Fruit fly (Drosophila melanogaster) whole organism, embryonic: ENCODE measurements around the gene Prosalpha6.
A peak's percentile ranks its signal among the peaks of the same experiment; 100 is the strongest.

Experiments
- BEAF-32 ChIP-seq: fragments of 200-800 bp; sonication (Bioruptor generic); optimal IDR thresholded peaks from 3 replicates; lab custom pipeline; 2017; ENCODE audit warnings: missing biosample characterization, missing genetic modification characterization, mild to moderate bottlenecking, moderate library complexity, missing genetic modification reagents
- Blimp-1 ChIP-seq: fragments of 200-800 bp; sonication (Bioruptor generic); optimal IDR thresholded peaks from 3 replicates; lab custom pipeline; 2018; ENCODE audit warnings: missing biosample characterization, missing genetic modification characterization, mild to moderate bottlenecking, moderate library complexity, missing genetic modification reagents
- CG10979 ChIP-seq: fragments of 200-800 bp; sonication (Bioruptor generic); optimal IDR thresholded peaks from 2 replicates; lab custom pipeline; 2018; ENCODE audit warnings: missing biosample characterization, mild to moderate bottlenecking, missing genetic modification characterization, moderate library complexity
- CG12071 ChIP-seq: fragments of 200-800 bp; sonication (Bioruptor generic); optimal IDR thresholded peaks from 3 replicates; lab custom pipeline; 2018; ENCODE audit warnings: missing biosample characterization, mild to moderate bottlenecking, missing genetic modification characterization
- CG12391 ChIP-seq: fragments of 200-800 bp; sonication (Bioruptor generic); optimal IDR thresholded peaks from 3 replicates; lab custom pipeline; 2018; ENCODE audit warnings: missing biosample characterization, mild to moderate bottlenecking, missing genetic modification characterization, moderate library complexity
- CG13424 ChIP-seq: fragments of 200-800 bp; sonication (Bioruptor generic); optimal IDR thresholded peaks from 2 replicates; lab custom pipeline; 2019; ENCODE audit warnings: missing biosample characterization, mild to moderate bottlenecking, missing genetic modification characterization, moderate library complexity
- CG13894 ChIP-seq: fragments of 200-800 bp; sonication (Bioruptor generic); optimal IDR thresholded peaks from 3 replicates; lab custom pipeline; 2018; ENCODE audit warnings: missing biosample characterization, mild to moderate bottlenecking, missing genetic modification characterization, moderate library complexity
- CG14710 ChIP-seq: fragments of 200-800 bp; sonication (Bioruptor generic); optimal IDR thresholded peaks from 3 replicates; lab custom pipeline; 2019; ENCODE audit warnings: missing biosample characterization, mild to moderate bottlenecking, missing genetic modification characterization, moderate library complexity
- CG17186 ChIP-seq: fragments of 200-800 bp; sonication (Bioruptor generic); optimal IDR thresholded peaks from 3 replicates; lab custom pipeline; 2017; ENCODE audit warnings: missing biosample characterization, missing genetic modification reagents, missing genetic modification characterization
- CG18262 ChIP-seq: fragments of 200-800 bp; optimal IDR thresholded peaks from 3 replicates; lab custom pipeline; 2019; ENCODE audit warnings: missing biosample characterization, mild to moderate bottlenecking, missing genetic modification characterization, moderate library complexity
- CG2120 ChIP-seq: fragments of 200-800 bp; sonication (Bioruptor generic); optimal IDR thresholded peaks from 3 replicates; lab custom pipeline; 2016; ENCODE audit warnings: missing biosample characterization, missing genetic modification characterization
- CG2199 ChIP-seq: fragments of 200-800 bp; sonication (Bioruptor generic); IDR thresholded peaks from 3 replicates; pipeline ENCODE4 v1.3.6; 2022; ENCODE audit warnings: missing biosample characterization, missing genetic modification characterization
- CG2875 ChIP-seq: fragments of 200-800 bp; sonication (Bioruptor generic); optimal IDR thresholded peaks from 2 replicates; lab custom pipeline; 2017; ENCODE audit warnings: missing biosample characterization, mild to moderate bottlenecking, missing genetic modification characterization, missing genetic modification reagents
- CG30403 ChIP-seq: fragments of 200-800 bp; sonication (Bioruptor generic); optimal IDR thresholded peaks from 3 replicates; lab custom pipeline; 2016; ENCODE audit warnings: missing biosample characterization, missing genetic modification characterization
- CG31224 ChIP-seq: fragments of 200-800 bp; sonication (Bioruptor generic); IDR thresholded peaks from 2 replicates; pipeline ENCODE4 v1.3.6; 2022; ENCODE audit warnings: missing biosample characterization, missing genetic modification characterization
- CG31441 ChIP-seq: fragments of 200-800 bp; sonication (Bioruptor generic); IDR thresholded peaks from 2 replicates; pipeline ENCODE4 v1.3.6; 2022; ENCODE audit warnings: missing biosample characterization, missing genetic modification characterization
- CG3163 ChIP-seq: fragments of 200-800 bp; sonication (Bioruptor generic); optimal IDR thresholded peaks from 3 replicates; lab custom pipeline; 2016; ENCODE audit warnings: missing biosample characterization, missing genetic modification characterization
- CG33557 ChIP-seq: fragments of 200-800 bp; sonication (Bioruptor generic); optimal IDR thresholded peaks from 2 replicates; lab custom pipeline; 2019; ENCODE audit warnings: missing biosample characterization, mild to moderate bottlenecking, missing genetic modification characterization, moderate library complexity
- CG3407 ChIP-seq: fragments of 200-800 bp; sonication (Bioruptor generic); optimal IDR thresholded peaks from 2 replicates; lab custom pipeline; 2018; ENCODE audit warnings: missing biosample characterization, mild to moderate bottlenecking, missing genetic modification characterization
- CG34422 ChIP-seq: fragments of 200-800 bp; sonication (Bioruptor generic); IDR thresholded peaks from 3 replicates; pipeline ENCODE4 v1.3.6; 2022; ENCODE audit warnings: missing biosample characterization, missing genetic modification characterization
- CG4617 ChIP-seq: fragments of 200-800 bp; sonication (Bioruptor generic); optimal IDR thresholded peaks from 3 replicates; lab custom pipeline; 2016; ENCODE audit warnings: missing biosample characterization, missing genetic modification characterization, borderline replicate concordance
- CG6813 ChIP-seq: fragments of 200-800 bp; sonication (Bioruptor generic); optimal IDR thresholded peaks from 2 replicates; lab custom pipeline; 2017; ENCODE audit warnings: missing biosample characterization, missing genetic modification characterization, mild to moderate bottlenecking, moderate library complexity, missing genetic modification reagents
- CG7786 ChIP-seq: fragments of 200-800 bp; sonication (Bioruptor generic); optimal IDR thresholded peaks from 2 replicates; lab custom pipeline; 2016; ENCODE audit warnings: missing biosample characterization, missing genetic modification characterization
- CG8281 ChIP-seq: fragments of 200-800 bp; sonication (Bioruptor generic); optimal IDR thresholded peaks from 2 replicates; lab custom pipeline; 2018; ENCODE audit warnings: missing biosample characterization, mild to moderate bottlenecking, missing genetic modification characterization, moderate library complexity
- CG8388 ChIP-seq: fragments of 200-800 bp; sonication (Bioruptor generic); optimal IDR thresholded peaks from 2 replicates; lab custom pipeline; 2019; ENCODE audit warnings: missing biosample characterization, mild to moderate bottlenecking, missing genetic modification characterization, moderate library complexity
- CG9727 ChIP-seq: fragments of 200-800 bp; sonication (Bioruptor generic); optimal IDR thresholded peaks from 3 replicates; lab custom pipeline; 2017; ENCODE audit warnings: missing biosample characterization, mild to moderate bottlenecking, missing genetic modification characterization
- Dbx ChIP-seq: fragments of 200-800 bp; sonication (Bioruptor generic); IDR thresholded peaks from 3 replicates; pipeline ENCODE4 v1.3.6; 2022; ENCODE audit warnings: missing biosample characterization, missing genetic modification characterization
- Mad ChIP-seq: fragments of 200-800 bp; sonication (Bioruptor generic); optimal IDR thresholded peaks from 2 replicates; lab custom pipeline; 2016; ENCODE audit warnings: missing biosample characterization, missing genetic modification characterization
- Nf-YA ChIP-seq: fragments of 200-800 bp; sonication (Bioruptor generic); IDR thresholded peaks from 2 replicates; pipeline ENCODE4 v1.3.6; 2022; ENCODE audit warnings: missing biosample characterization, missing genetic modification characterization
- Nf-YC ChIP-seq: fragments of 200-800 bp; optimal IDR thresholded peaks from 3 replicates; lab custom pipeline; 2019; ENCODE audit warnings: missing biosample characterization, mild to moderate bottlenecking, missing genetic modification characterization, moderate library complexity
- Ssrp ChIP-seq: fragments of 200-800 bp; sonication (Bioruptor generic); optimal IDR thresholded peaks from 2 replicates; lab custom pipeline; 2018; ENCODE audit warnings: missing biosample characterization, mild to moderate bottlenecking, missing genetic modification characterization, moderate library complexity
- Vsx1 ChIP-seq: fragments of 200-800 bp; sonication (Bioruptor generic); optimal IDR thresholded peaks from 2 replicates; lab custom pipeline; 2017; ENCODE audit warnings: missing biosample characterization, mild to moderate bottlenecking, missing genetic modification characterization, missing genetic modification reagents
- croc ChIP-seq: fragments of 200-800 bp; sonication (Bioruptor generic); conservative IDR thresholded peaks from 3 replicates; pipeline ENCODE4 v1.3.6; 2022; ENCODE audit warnings: missing biosample characterization, missing genetic modification characterization
- dimm ChIP-seq: fragments of 200-800 bp; sonication (Bioruptor generic); IDR thresholded peaks from 2 replicates; pipeline ENCODE4 v1.3.6; 2022; ENCODE audit warnings: missing biosample characterization, missing genetic modification characterization
- disco-r ChIP-seq: fragments of 200-800 bp; sonication (Bioruptor generic); optimal IDR thresholded peaks from 2 replicates; lab custom pipeline; 2016; ENCODE audit warnings: missing biosample characterization, missing genetic modification characterization
- dm ChIP-seq: fragments of 200-800 bp; sonication (Bioruptor generic); optimal IDR thresholded peaks from 3 replicates; lab custom pipeline; 2016; ENCODE audit warnings: missing biosample characterization, missing genetic modification characterization
- dpn ChIP-seq, 2 experiments: fragments of 200-800 bp; sonication (Bioruptor generic); optimal IDR thresholded peaks; 3 replicates each; lab custom pipeline; 2016; ENCODE audit warnings: missing biosample characterization in 2 of 2, missing genetic modification characterization in 2 of 2
- fru ChIP-seq: fragments of >200 bp; optimal IDR thresholded peaks from 2 replicates; lab custom pipeline; 2017
- h ChIP-seq: fragments of >200 bp; optimal IDR thresholded peaks from 2 replicates; lab custom pipeline; 2017
- insv ChIP-seq, 2 experiments: fragments of 200-800 bp; sonication (Bioruptor generic); optimal IDR thresholded peaks; 3 replicates each; lab custom pipeline; 2016 to 2018; ENCODE audit warnings: missing biosample characterization in 2 of 2, missing genetic modification characterization in 2 of 2
- jumu ChIP-seq: fragments of 200-800 bp; sonication (Bioruptor generic); optimal IDR thresholded peaks from 3 replicates; lab custom pipeline; 2016; ENCODE audit warnings: missing biosample characterization, missing genetic modification characterization
- kah ChIP-seq: fragments of 200-800 bp; sonication (Bioruptor generic); optimal IDR thresholded peaks from 2 replicates; lab custom pipeline; 2018; ENCODE audit warnings: missing biosample characterization, mild to moderate bottlenecking, missing genetic modification characterization
- lmd ChIP-seq: fragments of 200-800 bp; sonication (Bioruptor generic); IDR thresholded peaks from 2 replicates; pipeline ENCODE4 v1.3.6; 2022; ENCODE audit warnings: missing biosample characterization, missing genetic modification characterization
- nau ChIP-seq: fragments of 200-800 bp; sonication (Bioruptor generic); optimal IDR thresholded peaks from 3 replicates; lab custom pipeline; 2017; ENCODE audit warnings: missing biosample characterization, mild to moderate bottlenecking, missing genetic modification characterization, missing genetic modification reagents
- pnt ChIP-seq: fragments of 200-800 bp; sonication (Bioruptor generic); optimal IDR thresholded peaks from 3 replicates; lab custom pipeline; 2016; ENCODE audit warnings: missing biosample characterization, missing genetic modification characterization
- ranshi ChIP-seq: fragments of 200-800 bp; sonication (Bioruptor generic); IDR thresholded peaks from 2 replicates; pipeline ENCODE4 v1.3.6; 2022; ENCODE audit warnings: missing biosample characterization, missing genetic modification characterization
- repo ChIP-seq: fragments of 200-800 bp; sonication (Bioruptor generic); optimal IDR thresholded peaks from 2 replicates; lab custom pipeline; 2016; ENCODE audit warnings: missing biosample characterization, missing genetic modification characterization
- sens-2 ChIP-seq: fragments of 200-800 bp; sonication (Bioruptor generic); IDR thresholded peaks from 2 replicates; pipeline ENCODE4 v1.3.6; 2022; ENCODE audit warnings: missing biosample characterization, missing genetic modification characterization
- seq ChIP-seq: fragments of 200-800 bp; sonication (Bioruptor generic); IDR thresholded peaks from 2 replicates; pipeline ENCODE4 v1.3.6; 2022; ENCODE audit warnings: missing biosample characterization, missing genetic modification characterization
- tll ChIP-seq, 2 experiments: fragments of 200-800 bp in 1 of 2; fragments of >200 bp in 1 of 2; sonication (Bioruptor generic) in 1 of 2; optimal IDR thresholded peaks; 2 replicates each; lab custom pipeline; 2017 to 2019; ENCODE audit warnings: missing biosample characterization in 2 of 2, missing genetic modification characterization in 2 of 2, mild to moderate bottlenecking in 1 of 2, moderate library complexity in 1 of 2
- wdn ChIP-seq: fragments of 200-800 bp; sonication (Bioruptor generic); IDR thresholded peaks from 2 replicates; pipeline ENCODE4 v1.3.6; 2022; ENCODE audit warnings: missing biosample characterization, missing genetic modification characterization
- zen2 ChIP-seq: fragments of 200-800 bp; sonication (Bioruptor generic); IDR thresholded peaks from 3 replicates; pipeline ENCODE4 v1.3.6; 2022; ENCODE audit warnings: missing biosample characterization, missing genetic modification characterization; ENCODE audit not compliant: partially characterized antibody

Prosalpha6 gene

DNA sequence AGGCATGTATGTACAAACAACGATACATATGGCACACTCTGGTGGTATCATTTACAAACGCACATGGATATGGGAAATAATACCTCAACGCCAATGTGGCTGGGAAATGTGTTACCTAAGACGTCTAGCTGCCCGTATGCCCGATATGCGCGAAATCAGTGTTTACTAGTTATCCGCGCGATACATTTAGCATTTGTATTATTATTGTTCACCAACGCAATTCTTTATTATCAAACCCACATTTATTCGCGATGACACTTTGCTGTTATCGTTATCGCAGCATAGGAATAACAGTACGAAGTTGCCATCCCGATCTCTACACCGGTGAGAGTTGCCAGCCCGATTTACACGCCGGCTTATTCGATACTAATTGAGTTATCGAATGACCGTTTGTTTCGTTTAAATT lies 25.6 kb downstream of the Prosalpha6 start, which contains the start of gene chico (continued):
- TF ChIP-seq ranshi (GFP tag; lab: Robert Waterston, UW) (no peak), sens-2 (GFP tag; lab: Robert Waterston, UW) (no peak), CG34422 (GFP tag; lab: Robert Waterston, UW) (peak; percentile 63; the same call in 1 of the 3 replicates), CG8388 (no peak), CG13894 (no peak), dpn (GFP tag; optimal IDR thresholded peaks at IDR 0.05; lab: Kevin White, UChicago) (no peak), CG9727 (GFP tag; lab: Kevin White, UChicago) (no peak), CG2875 (GFP tag; lab: Kevin White, UChicago) (no peak), CG7786 (GFP tag; lab: Kevin White, UChicago) (no peak), CG2199 (GFP tag; lab: Robert Waterston, UW) (no peak), kah (GFP tag; lab: Kevin White, UChicago) (no peak), fru (lab: Kevin White, UChicago) (no peak), CG6813 (GFP tag; lab: Kevin White, UChicago) (no peak), CG33557 (no peak), croc (no peak), CG8281 (tag; lab: Kevin White, UChicago) (no peak), nau (GFP tag; lab: Kevin White, UChicago) (no peak), insv (GFP tag; optimal IDR thresholded peaks at IDR 0.05; lab: Kevin White, UChicago) (no peak), Nf-YA (GFP tag; lab: Robert Waterston, UW) (no peak), CG12391 (no peak), jumu (GFP tag; lab: Kevin White, UChicago) (no peak), Mad (GFP tag; lab: Kevin White, UChicago) (no peak), dm (GFP tag; lab: Kevin White, UChicago) (peak; percentile 48), CG4617 (GFP tag; lab: Kevin White, UChicago) (peak; percentile 63), dimm (GFP tag; lab: Robert Waterston, UW) (no peak), CG10979 (tag; lab: Kevin White, UChicago) (no peak), Vsx1 (GFP tag; lab: Kevin White, UChicago) (no peak), CG3407 (GFP tag; lab: Kevin White, UChicago) (no peak), seq (GFP tag; lab: Robert Waterston, UW) (no peak), CG14710 (peak; percentile 67), CG31224 (no peak), CG3163 (GFP tag; lab: Kevin White, UChicago) (no peak), zen2 (GFP tag; lab: Robert Waterston, UW) (no peak; the same call in 2 of the 3 replicates), CG2120 (GFP tag; lab: Kevin White, UChicago) (peak; percentile 23), Dbx (peak; percentile 22; the same call in 1 of the 3 replicates), CG31441 (GFP tag; lab: Robert Waterston, UW) (no peak), pnt (GFP tag; lab: Kevin White, UChicago) (no peak), CG30403 (GFP tag; lab: Kevin White, UChicago) (no peak), tll (GFP tag; optimal IDR thresholded peaks at IDR 0.05; lab: Kevin White, UChicago) (no peak), CG17186 (GFP tag; lab: Kevin White, UChicago) (peak; percentile 17), h (lab: Kevin White, UChicago) (no peak), lmd (GFP tag; lab: Robert Waterston, UW) (no peak), BEAF-32 (GFP tag; lab: Kevin White, UChicago) (peak; percentile 65), wdn (GFP tag; lab: Robert Waterston, UW) (no peak), CG12071 (GFP tag; lab: Kevin White, UChicago) (no peak), Nf-YC (no peak), CG18262 (tag; lab: Kevin White, UChicago) (no peak), Ssrp (tag; lab: Kevin White, UChicago) (no peak), Blimp-1 (no peak), repo (GFP tag; lab: Kevin White, UChicago) (no peak), disco-r (GFP tag; lab: Kevin White, UChicago) (no peak), CG13424 (no peak)
